Fruit fly (Drosophila melanogaster): ENCODE results near the gene CG31715.
A peak's percentile ranks its signal among the peaks of the same experiment; 100 is the strongest.

The CG31715 gene

dm6 chr2L:10314327-10315210 is 26.8 kb upstream of the CG31715 start, which contains the start of the genes Usp14 and CG4972 (continued):
- TF ChIP-seq sim (GFP tag; IDR thresholded peaks at IDR 0.05): no peak
- TF ChIP-seq knrl (GFP tag; IDR thresholded peaks at IDR 0.05; ENCODE audit: partially characterized antibody): peak; percentile 66
- no peak for TF ChIP-seq CG10147 (GFP tag; optimal IDR thresholded peaks at IDR 0.05)
- no peak for TF ChIP-seq ato (GFP tag; IDR thresholded peaks at IDR 0.05; ENCODE audit: partially characterized antibody)
- no peak for TF ChIP-seq CG10274 (GFP tag; optimal IDR thresholded peaks at IDR 0.05)
- TF ChIP-seq CG5953 (GFP tag; IDR thresholded peaks at IDR 0.05): no peak
- TF ChIP-seq bcd (GFP tag; optimal IDR thresholded peaks at IDR 0.05): no peak
- no peak for TF ChIP-seq Nf-YB (GFP tag; optimal IDR thresholded peaks at IDR 0.05)
- no peak for TF ChIP-seq CG9817 (tag; optimal IDR thresholded peaks at IDR 0.05)
- TF ChIP-seq CG7987 (GFP tag; optimal IDR thresholded peaks at IDR 0.05): no peak
- no peak for TF ChIP-seq CG11560 (tag; IDR thresholded peaks at IDR 0.05)
- peak; percentile 42 for TF ChIP-seq bbx (GFP tag; IDR thresholded peaks at IDR 0.05; ENCODE audit: partially characterized antibody)
- no peak for TF ChIP-seq p53 (GFP tag; optimal IDR thresholded peaks at IDR 0.05)
- no peak for TF ChIP-seq Dp (GFP tag; optimal IDR thresholded peaks at IDR 0.05)
- no peak for TF ChIP-seq eve (GFP tag; optimal IDR thresholded peaks at IDR 0.05)
- no peak for TF ChIP-seq CG15696 (tag; optimal IDR thresholded peaks at IDR 0.05)
- TF ChIP-seq CG1792 (GFP tag; optimal IDR thresholded peaks at IDR 0.05): no peak
- TF ChIP-seq gsb (GFP tag; IDR thresholded peaks at IDR 0.05): no peak
- 0 out of 2 replicates have a peak, but pooled peaks have one; percentile 9 for TF ChIP-seq CG42726 (GFP tag; IDR thresholded peaks at IDR 0.05; ENCODE audit: partially characterized antibody)
- no peak for TF ChIP-seq lilli (GFP tag; optimal IDR thresholded peaks at IDR 0.05)
- TF ChIP-seq Poxn (GFP tag; IDR thresholded peaks at IDR 0.05): no peak
- TF ChIP-seq CG18764 (GFP tag; optimal IDR thresholded peaks at IDR 0.05): no peak
- no peak for TF ChIP-seq Usf (GFP tag; optimal IDR thresholded peaks at IDR 0.05)
- peak; percentile 55 for TF ChIP-seq CoRest (tag; optimal IDR thresholded peaks at IDR 0.05)
- TF ChIP-seq Ssrp (tag; optimal IDR thresholded peaks at IDR 0.05): no peak
- no peak for TF ChIP-seq CG17328 (GFP tag; IDR thresholded peaks at IDR 0.05)
- no peak for TF ChIP-seq odd (GFP tag; optimal IDR thresholded peaks at IDR 0.05)
- TF ChIP-seq Oli (tag; optimal IDR thresholded peaks at IDR 0.05): no peak
- TF ChIP-seq HLHmδ (GFP tag; optimal IDR thresholded peaks at IDR 0.05): no peak
- TF ChIP-seq Vsx1 (GFP tag; optimal IDR thresholded peaks at IDR 0.05): no peak
- TF ChIP-seq twi (tag; optimal IDR thresholded peaks at IDR 0.05): peak; percentile 3
- TF ChIP-seq CG8290 (GFP tag; optimal IDR thresholded peaks at IDR 0.05): peak; percentile 6
- TF ChIP-seq CG8290 (tag; optimal IDR thresholded peaks at IDR 0.05): no peak
- TF ChIP-seq Myb (GFP tag; optimal IDR thresholded peaks at IDR 0.05): peak; percentile 41
- no peak for TF ChIP-seq Dbx (GFP tag; IDR thresholded peaks at IDR 0.05)
- no peak for TF ChIP-seq eyg (GFP tag; optimal IDR thresholded peaks at IDR 0.05)
- TF ChIP-seq MBD-R2 (GFP tag; IDR thresholded peaks at IDR 0.05): peak; percentile 41; the same call in 1 of the 2 replicates
- no peak for TF ChIP-seq CkIIα-i1 (GFP tag; IDR thresholded peaks at IDR 0.05)
- no peak for TF ChIP-seq Atf-2 (GFP tag; optimal IDR thresholded peaks at IDR 0.05)
- TF ChIP-seq oc (tag; optimal IDR thresholded peaks at IDR 0.05): no peak
- TF ChIP-seq CG8924 (tag; optimal IDR thresholded peaks at IDR 0.05): peak; percentile 40
- TF ChIP-seq gsb-n (tag; optimal IDR thresholded peaks at IDR 0.05): no peak
- TF ChIP-seq org-1 (GFP tag; optimal IDR thresholded peaks at IDR 0.05): no peak
- peak; percentile 20 for TF ChIP-seq CG12104 (GFP tag; optimal IDR thresholded peaks at IDR 0.05)
- TF ChIP-seq CG7271 (tag; optimal IDR thresholded peaks at IDR 0.05): no peak
- TF ChIP-seq Sin3A (optimal IDR thresholded peaks at IDR 0.05): no peak
- TF ChIP-seq Hsf (GFP tag; optimal IDR thresholded peaks at IDR 0.05): no peak
- no peak; the same call in 2 of the 3 replicates for TF ChIP-seq jigr1 (GFP tag; IDR thresholded peaks at IDR 0.05)
- TF ChIP-seq sqz (GFP tag; optimal IDR thresholded peaks at IDR 0.05): no peak
- peak; percentile 60 for TF ChIP-seq phol (tag; optimal IDR thresholded peaks at IDR 0.05)
